Fruit fly (Drosophila melanogaster) whole organism, embryonic: Measurements from ENCODE around the gene trbl.

ENCODE experiments used
- ATbp ChIP-seq: fragments of 200-800 bp; sonication (Bioruptor generic); optimal IDR thresholded peaks from 2 replicates; lab custom pipeline; 2017; ENCODE audit warnings: missing biosample characterization, mild to moderate bottlenecking, missing genetic modification characterization, missing genetic modification reagents
- Ada2b ChIP-seq: fragments of 200-800 bp; sonication (Bioruptor generic); IDR thresholded peaks from 2 replicates; pipeline ENCODE4 v1.3.6; 2022; ENCODE audit warnings: missing biosample characterization, missing genetic modification characterization
- C15 ChIP-seq: fragments of 200-800 bp; sonication (Bioruptor generic); IDR thresholded peaks from 3 replicates; pipeline ENCODE4 v1.3.6; 2022; ENCODE audit warnings: missing biosample characterization, missing genetic modification characterization
- CG10431 ChIP-seq: fragments of 200-800 bp; sonication (Bioruptor generic); optimal IDR thresholded peaks from 3 replicates; lab custom pipeline; 2018; ENCODE audit warnings: missing biosample characterization, mild to moderate bottlenecking, missing genetic modification characterization
- CG12769 ChIP-seq: fragments of 200-800 bp; sonication (Bioruptor generic); optimal IDR thresholded peaks from 2 replicates; lab custom pipeline; 2019; ENCODE audit warnings: missing biosample characterization, mild to moderate bottlenecking, missing genetic modification characterization, moderate library complexity
- CG13123 ChIP-seq: fragments of 200-800 bp; sonication (Bioruptor generic); optimal IDR thresholded peaks from 2 replicates; lab custom pipeline; 2016; ENCODE audit warnings: missing biosample characterization, missing genetic modification characterization
- CG14710 ChIP-seq: fragments of 200-800 bp; sonication (Bioruptor generic); optimal IDR thresholded peaks from 3 replicates; lab custom pipeline; 2019; ENCODE audit warnings: missing biosample characterization, mild to moderate bottlenecking, missing genetic modification characterization, moderate library complexity
- CG15696 ChIP-seq: fragments of 200-800 bp; sonication (Bioruptor generic); optimal IDR thresholded peaks from 2 replicates; lab custom pipeline; 2019; ENCODE audit warnings: missing biosample characterization, mild to moderate bottlenecking, missing genetic modification characterization, moderate library complexity
- CG16863 ChIP-seq: fragments of 200-800 bp; sonication (Bioruptor generic); optimal IDR thresholded peaks from 3 replicates; lab custom pipeline; 2016; ENCODE audit warnings: missing biosample characterization, missing genetic modification characterization
- CG17361 ChIP-seq: fragments of 200-800 bp; sonication (Bioruptor generic); IDR thresholded peaks from 3 replicates; pipeline ENCODE4 v1.3.6; 2022; ENCODE audit warnings: missing biosample characterization, missing genetic modification characterization
- CG17802 ChIP-seq: fragments of 200-800 bp; sonication (Bioruptor generic); optimal IDR thresholded peaks from 2 replicates; lab custom pipeline; 2018; ENCODE audit warnings: missing biosample characterization, mild to moderate bottlenecking, missing genetic modification characterization, moderate library complexity
- CG18262 ChIP-seq: fragments of 200-800 bp; optimal IDR thresholded peaks from 3 replicates; lab custom pipeline; 2019; ENCODE audit warnings: missing biosample characterization, mild to moderate bottlenecking, missing genetic modification characterization, moderate library complexity
- CG2129 ChIP-seq: fragments of 200-800 bp; sonication (Bioruptor generic); IDR thresholded peaks from 2 replicates; pipeline ENCODE4 v1.3.6; 2022; ENCODE audit warnings: missing biosample characterization, missing genetic modification characterization; ENCODE audit not compliant: partially characterized antibody
- CG33213 ChIP-seq: fragments of 200-800 bp; sonication (Bioruptor generic); optimal IDR thresholded peaks from 3 replicates; lab custom pipeline; 2016; ENCODE audit warnings: missing biosample characterization, missing genetic modification characterization
- CG3407 ChIP-seq: fragments of 200-800 bp; sonication (Bioruptor generic); optimal IDR thresholded peaks from 2 replicates; lab custom pipeline; 2018; ENCODE audit warnings: missing biosample characterization, mild to moderate bottlenecking, missing genetic modification characterization
- CG6683 ChIP-seq: fragments of 200-800 bp; sonication (Bioruptor generic); optimal IDR thresholded peaks from 2 replicates; lab custom pipeline; 2017; ENCODE audit warnings: missing biosample characterization, mild to moderate bottlenecking, missing genetic modification characterization, missing genetic modification reagents
- CG6813 ChIP-seq: fragments of 200-800 bp; sonication (Bioruptor generic); optimal IDR thresholded peaks from 2 replicates; lab custom pipeline; 2017; ENCODE audit warnings: missing biosample characterization, missing genetic modification characterization, mild to moderate bottlenecking, moderate library complexity, missing genetic modification reagents
- CG7556 ChIP-seq: fragments of 200-800 bp; sonication (Bioruptor generic); optimal IDR thresholded peaks from 2 replicates; lab custom pipeline; 2017; ENCODE audit warnings: missing biosample characterization, mild to moderate bottlenecking, missing genetic modification characterization
- CG8281 ChIP-seq: fragments of 200-800 bp; sonication (Bioruptor generic); optimal IDR thresholded peaks from 2 replicates; lab custom pipeline; 2018; ENCODE audit warnings: missing biosample characterization, mild to moderate bottlenecking, missing genetic modification characterization, moderate library complexity
- CG8359 ChIP-seq: fragments of 200-800 bp; sonication (Bioruptor generic); optimal IDR thresholded peaks from 2 replicates; lab custom pipeline; 2017; ENCODE audit warnings: missing biosample characterization, mild to moderate bottlenecking, missing genetic modification characterization, borderline replicate concordance
- D19B ChIP-seq: fragments of 200-800 bp; sonication (Bioruptor generic); optimal IDR thresholded peaks from 2 replicates; lab custom pipeline; 2017; ENCODE audit warnings: missing biosample characterization, mild to moderate bottlenecking, missing genetic modification characterization
- Dad ChIP-seq: fragments of 200-800 bp; sonication (Bioruptor generic); optimal IDR thresholded peaks from 3 replicates; lab custom pipeline; 2016; ENCODE audit warnings: missing biosample characterization, missing genetic modification characterization
- Doc2 ChIP-seq: fragments of 200-800 bp; sonication (Bioruptor generic); IDR thresholded peaks from 2 replicates; pipeline ENCODE4 v1.3.6; 2022; ENCODE audit warnings: missing biosample characterization, missing genetic modification characterization
- Elba2 ChIP-seq: fragments of 200-800 bp; sonication (Bioruptor generic); optimal IDR thresholded peaks from 3 replicates; lab custom pipeline; 2016; ENCODE audit warnings: missing biosample characterization, missing genetic modification characterization
- Gug ChIP-seq: fragments of 200-800 bp; sonication (Bioruptor generic); IDR thresholded peaks from 4 replicates; pipeline ENCODE4 v1.3.6; 2022; ENCODE audit warnings: missing biosample characterization, missing genetic modification characterization
- Hmx ChIP-seq: fragments of 200-800 bp; sonication (Bioruptor generic); optimal IDR thresholded peaks from 2 replicates; lab custom pipeline; 2016; ENCODE audit warnings: missing biosample characterization, missing genetic modification characterization
- Hr3 ChIP-seq: fragments of 200-800 bp; sonication (Bioruptor generic); optimal IDR thresholded peaks from 3 replicates; lab custom pipeline; 2016; ENCODE audit warnings: missing biosample characterization, missing genetic modification characterization
- NC2β ChIP-seq: fragments of 200-800 bp; sonication (Bioruptor generic); optimal IDR thresholded peaks from 2 replicates; lab custom pipeline; 2016; ENCODE audit warnings: missing biosample characterization, missing genetic modification characterization
- Nf-YC ChIP-seq: fragments of 200-800 bp; optimal IDR thresholded peaks from 3 replicates; lab custom pipeline; 2019; ENCODE audit warnings: missing biosample characterization, mild to moderate bottlenecking, missing genetic modification characterization, moderate library complexity
- Rfx ChIP-seq: fragments of 200-800 bp; sonication (Bioruptor generic); IDR thresholded peaks from 2 replicates; pipeline ENCODE4 v1.3.6; 2022; ENCODE audit warnings: missing biosample characterization, missing genetic modification characterization
- Stat92E ChIP-seq, 3 experiments: fragments of >200 bp in 2 of 3; fragments of 200-800 bp in 1 of 3; sonication (Bioruptor generic) in 1 of 3; optimal IDR thresholded peaks; 2 replicates each; lab custom pipeline; 2017 to 2019; ENCODE audit warnings: missing biosample characterization in 3 of 3, missing genetic modification characterization in 3 of 3, mild to moderate bottlenecking in 1 of 3, moderate library complexity in 1 of 3
- ci ChIP-seq: fragments of 200-800 bp; sonication (Bioruptor generic); IDR thresholded peaks from 3 replicates; pipeline ENCODE4 v1.3.6; 2022; ENCODE audit warnings: missing biosample characterization, missing genetic modification characterization
- dysf ChIP-seq: fragments of 200-800 bp; sonication (Bioruptor generic); IDR thresholded peaks from 3 replicates; pipeline ENCODE4 v1.3.6; 2022; ENCODE audit warnings: missing biosample characterization, missing genetic modification characterization
- fd96Cb ChIP-seq: fragments of 200-800 bp; sonication (Bioruptor generic); optimal IDR thresholded peaks from 2 replicates; lab custom pipeline; 2018; ENCODE audit warnings: missing biosample characterization, mild to moderate bottlenecking, missing genetic modification characterization, moderate library complexity
- gsb ChIP-seq: fragments of 200-800 bp; sonication (Bioruptor generic); IDR thresholded peaks from 2 replicates; pipeline ENCODE4 v1.3.6; 2022; ENCODE audit warnings: missing biosample characterization, missing genetic modification characterization
- hth ChIP-seq: fragments of >200 bp; optimal IDR thresholded peaks from 2 replicates; lab custom pipeline; 2017; ENCODE audit warnings: inconsistent platforms
- jumu ChIP-seq: fragments of 200-800 bp; sonication (Bioruptor generic); optimal IDR thresholded peaks from 3 replicates; lab custom pipeline; 2016; ENCODE audit warnings: missing biosample characterization, missing genetic modification characterization
- kah ChIP-seq: fragments of 200-800 bp; sonication (Bioruptor generic); optimal IDR thresholded peaks from 2 replicates; lab custom pipeline; 2018; ENCODE audit warnings: missing biosample characterization, mild to moderate bottlenecking, missing genetic modification characterization
- lilli ChIP-seq: fragments of 200-800 bp; sonication (Bioruptor generic); optimal IDR thresholded peaks from 3 replicates; lab custom pipeline; 2016; ENCODE audit warnings: missing biosample characterization, missing genetic modification characterization
- lola ChIP-seq, 3 experiments: fragments of >200 bp in 2 of 3; fragments of 200-800 bp in 1 of 3; sonication (Bioruptor generic) in 1 of 3; optimal IDR thresholded peaks; 2 replicates each; lab custom pipeline; 2017 to 2019; ENCODE audit warnings: missing biosample characterization in 3 of 3, missing genetic modification characterization in 3 of 3, mild to moderate bottlenecking in 1 of 3, moderate library complexity in 1 of 3
- otp ChIP-seq: fragments of 200-800 bp; sonication (Bioruptor generic); IDR thresholded peaks from 3 replicates; pipeline ENCODE4, ENCODE4 v1.3.6; 2022; ENCODE audit warnings: missing biosample characterization, missing genetic modification characterization
- slbo ChIP-seq: fragments of 200-800 bp; sonication (Bioruptor generic); IDR thresholded peaks from 2 replicates; pipeline ENCODE4 v1.3.6; 2022; ENCODE audit warnings: missing biosample characterization, missing genetic modification characterization
- sob ChIP-seq: fragments of 200-800 bp; sonication (Bioruptor generic); IDR thresholded peaks from 2 replicates; pipeline ENCODE4 v1.3.6; 2022; ENCODE audit warnings: missing biosample characterization, missing genetic modification characterization
- tgo ChIP-seq: fragments of 200-800 bp; sonication (Bioruptor generic); IDR thresholded peaks from 3 replicates; pipeline ENCODE4 v1.3.6; 2022; ENCODE audit warnings: missing biosample characterization, missing genetic modification characterization
- tll ChIP-seq, 2 experiments: fragments of 200-800 bp in 1 of 2; fragments of >200 bp in 1 of 2; sonication (Bioruptor generic) in 1 of 2; optimal IDR thresholded peaks; 2 replicates each; lab custom pipeline; 2017 to 2019; ENCODE audit warnings: missing biosample characterization in 2 of 2, missing genetic modification characterization in 2 of 2, mild to moderate bottlenecking in 1 of 2, moderate library complexity in 1 of 2
- twi ChIP-seq: fragments of 200-800 bp; optimal IDR thresholded peaks from 2 replicates; lab custom pipeline; 2019; ENCODE audit warnings: missing biosample characterization, mild to moderate bottlenecking, missing genetic modification characterization, moderate library complexity
- tx ChIP-seq: fragments of 200-800 bp; sonication (Bioruptor generic); optimal IDR thresholded peaks from 2 replicates; lab custom pipeline; 2016; ENCODE audit warnings: missing biosample characterization, missing genetic modification characterization
- z ChIP-seq: fragments of 200-800 bp; sonication (Bioruptor generic); IDR thresholded peaks from 3 replicates; pipeline ENCODE4 v1.3.6; 2022; ENCODE audit warnings: missing biosample characterization, missing genetic modification characterization

trbl gene

DNA sequence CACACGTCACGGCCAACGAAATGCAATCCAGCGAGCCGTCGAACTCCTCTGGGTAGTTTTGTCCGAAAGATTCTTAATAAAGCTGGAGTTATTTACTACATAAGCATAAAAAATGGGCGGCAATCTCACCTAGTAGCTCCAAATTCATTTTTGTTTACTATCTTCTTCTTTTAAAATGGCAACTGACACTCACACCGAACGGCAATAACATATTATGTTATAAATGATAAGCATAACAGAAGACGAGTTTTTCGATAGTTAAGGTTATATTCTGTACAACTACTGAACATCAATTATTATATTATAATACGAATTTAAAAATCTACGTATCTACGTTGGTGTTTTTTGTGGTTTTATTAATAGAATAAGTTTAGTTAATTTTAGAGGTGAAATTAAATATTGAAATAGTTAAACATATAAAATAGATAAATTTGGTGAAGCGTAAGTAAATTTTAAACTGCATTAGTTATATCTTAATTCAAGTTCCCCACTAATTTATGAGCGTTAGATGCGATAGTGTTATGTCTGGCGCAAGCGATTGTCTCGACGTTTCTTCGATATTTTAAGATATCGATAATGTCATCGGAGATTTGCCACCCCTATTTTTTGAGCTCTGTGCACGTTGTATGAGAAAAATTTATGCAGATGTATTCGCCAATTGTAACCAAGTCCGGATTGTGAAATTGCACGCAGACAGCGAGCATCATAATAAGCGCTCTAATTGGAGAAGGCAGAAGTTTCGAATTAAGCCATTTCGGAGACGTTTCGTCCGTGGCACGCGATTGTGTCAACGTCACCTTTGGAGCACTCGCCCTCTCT is 53.4 kb downstream of the trbl start, which contains the start of the genes Rbbp5 and eRF1 (continued):
- TF ChIP-seq Hmx (GFP tag; lab: Kevin White, UChicago) = peak; percentile 11
- TF ChIP-seq lilli (GFP tag; lab: Kevin White, UChicago) = peak; percentile 84
- TF ChIP-seq ATbp (GFP tag; lab: Kevin White, UChicago) = no peak
- no peak; the same call in 1 of the 2 replicates for TF ChIP-seq Rfx (GFP tag; lab: Robert Waterston, UW)
- TF ChIP-seq CG12769 (tag; lab: Kevin White, UChicago) = peak; percentile 10
- no peak for TF ChIP-seq CG10431
- TF ChIP-seq tx (GFP tag; lab: Kevin White, UChicago) = peak; percentile 60
- no peak for TF ChIP-seq z (GFP tag; lab: Robert Waterston, UW)
- peak; percentile 75 for TF ChIP-seq CG7556 (GFP tag; lab: Kevin White, UChicago)
- peak; percentile 58 for TF ChIP-seq fd96Cb (tag; lab: Kevin White, UChicago)
- TF ChIP-seq CG16863 (GFP tag; lab: Kevin White, UChicago) = peak; percentile 32
- peak; percentile 66; the same call in 1 of the 3 replicates for TF ChIP-seq C15 (GFP tag; lab: Robert Waterston, UW)
- TF ChIP-seq CG6813 (GFP tag; lab: Kevin White, UChicago) = no peak
- no peak; the same call in 1 of the 2 replicates for TF ChIP-seq slbo (GFP tag; lab: Robert Waterston, UW)
- TF ChIP-seq dysf (GFP tag; lab: Robert Waterston, UW) = peak; percentile 81; the same call in 2 of the 3 replicates
- TF ChIP-seq D19B (GFP tag; lab: Kevin White, UChicago) = no peak
- TF ChIP-seq Gug (GFP tag; lab: Robert Waterston, UW) = peak; percentile 85; the same call in 3 of the 4 replicates
- no peak for TF ChIP-seq Stat92E (GFP tag; optimal IDR thresholded peaks at IDR 0.05; lab: Kevin White, UChicago)
- no peak for TF ChIP-seq CG3407 (GFP tag; lab: Kevin White, UChicago)
- TF ChIP-seq Ada2b = peak; percentile 57; the same call in 1 of the 2 replicates
- no peak for TF ChIP-seq NC2β
- peak; percentile 54 for TF ChIP-seq Dad
- peak; percentile 75 for TF ChIP-seq Nf-YC (tag; lab: Kevin White, UChicago)
- peak; percentile 50 for TF ChIP-seq CG17802 (tag; lab: Kevin White, UChicago)
- peak; percentile 80 for TF ChIP-seq CG15696
- TF ChIP-seq CG18262 (tag; lab: Kevin White, UChicago) = peak; percentile 78
- peak; percentile 71 for TF ChIP-seq CG13123 (GFP tag; lab: Kevin White, UChicago)
- no peak for TF ChIP-seq tll (GFP tag; optimal IDR thresholded peaks at IDR 0.05; lab: Kevin White, UChicago)
- peak; percentile 85 for TF ChIP-seq sob (GFP tag; lab: Robert Waterston, UW)
- TF ChIP-seq gsb (GFP tag; lab: Robert Waterston, UW) = no peak; the same call in 1 of the 2 replicates
- peak; percentile 66; the same call in 2 of the 3 replicates for TF ChIP-seq otp (GFP tag; lab: Robert Waterston, UW)
- TF ChIP-seq jumu = peak; percentile 33
- peak; percentile 76 for TF ChIP-seq Hr3
- peak; percentile 86 for TF ChIP-seq CG17361 (GFP tag; lab: Robert Waterston, UW)
- TF ChIP-seq lola (GFP tag; optimal IDR thresholded peaks at IDR 0.05; lab: Kevin White, UChicago) = peak in 1 of 3 experiments; percentile 77
- TF ChIP-seq tgo (GFP tag; lab: Robert Waterston, UW) = peak; percentile 79
- no peak for TF ChIP-seq CG8359 (GFP tag; lab: Kevin White, UChicago)
- TF ChIP-seq hth (lab: Kevin White, UChicago) = no peak
- peak; percentile 53 for TF ChIP-seq Elba2
- peak; percentile 51 for TF ChIP-seq CG33213 (GFP tag; lab: Kevin White, UChicago)
- no peak for TF ChIP-seq CG6683
- no peak for TF ChIP-seq Doc2
- no peak for TF ChIP-seq CG8281 (tag; lab: Kevin White, UChicago)
- peak; percentile 86 for TF ChIP-seq CG14710 (tag; lab: Kevin White, UChicago)
- peak; percentile 73 for TF ChIP-seq CG2129 (GFP tag; lab: Robert Waterston, UW)
- TF ChIP-seq twi (tag; lab: Kevin White, UChicago) = peak; percentile 59
- no peak for TF ChIP-seq ci
- no peak for TF ChIP-seq kah
